Worm (Caenorhabditis elegans): ENCODE data around the gene clec-49.
"Not testable (repeated sequence)": the region's sequence is repeated elsewhere in the genome, so short reads cannot be mapped to it uniquely, and the experiment has no call there.

clec-49 gene

ce11 chrV:19722881-19723280 lies 28.1 kb downstream of the clec-49 start (continued):
- TF ChIP-seq elt-4 (tag; optimal IDR thresholded peaks at IDR 0.05) (no peak), madf-2 (tag; optimal IDR thresholded peaks at IDR 0.05) (peak; percentile 18), sox-2 (GFP tag; IDR thresholded peaks at IDR 0.05) (peak; percentile 51), zip-5 (tag; optimal IDR thresholded peaks at IDR 0.05) (peak; percentile 5), C08G9.2 (tag; optimal IDR thresholded peaks at IDR 0.05) (peak; percentile 24), dmd-4 (tag; optimal IDR thresholded peaks at IDR 0.05; ENCODE audit: borderline replicate concordance) (peak; percentile 5), unc-55 (GFP tag; optimal IDR thresholded peaks at IDR 0.05) (no peak), unc-86 (tag; optimal IDR thresholded peaks at IDR 0.05) (peak; percentile 21), pag-3 (tag; optimal IDR thresholded peaks at IDR 0.05; ENCODE audit: borderline replicate concordance) (peak; percentile 23), tbx-7 (tag; optimal IDR thresholded peaks at IDR 0.05) (no peak), ceh-9 (tag; optimal IDR thresholded peaks at IDR 0.05) (no peak)

ce11 chrV:19719253-19719652 lies 31.8 kb downstream of the clec-49 start, which contains the start of gene Y116F11A.6:
TSS of gene Y116F11A.6 (plus strand) at chrV:19719553.
- TF ChIP-seq tbx-2 (tag; optimal IDR thresholded peaks at IDR 0.05) (no peak), ama-1 (optimal IDR thresholded peaks at IDR 0.05) (no peak)

ce11 chrV:19718660-19719059 lies 32.4 kb downstream of the clec-49 start:
- no peak for TF ChIP-seq T23F11.4 (GFP tag; optimal IDR thresholded peaks at IDR 0.05)
- TF ChIP-seq npax-4 (tag; optimal IDR thresholded peaks at IDR 0.05), result no peak
- no peak for TF ChIP-seq odd-2 (tag; optimal IDR thresholded peaks at IDR 0.05)
- no peak for TF ChIP-seq ceh-48 (tag; optimal IDR thresholded peaks at IDR 0.05)
- TF ChIP-seq ttx-3 (tag; optimal IDR thresholded peaks at IDR 0.05), result no peak
- no peak for TF ChIP-seq hlh-6 (tag; optimal IDR thresholded peaks at IDR 0.05)
- TF ChIP-seq unc-86 (tag; optimal IDR thresholded peaks at IDR 0.05), result no peak
- TF ChIP-seq elt-4 (tag; optimal IDR thresholded peaks at IDR 0.05), result no peak
- TF ChIP-seq nhr-11 (tag; optimal IDR thresholded peaks at IDR 0.05), result no peak
- no peak for TF ChIP-seq hlh-8 (tag; optimal IDR thresholded peaks at IDR 0.05)
- TF ChIP-seq fkh-10 (GFP tag; optimal IDR thresholded peaks at IDR 0.05), result no peak
- TF ChIP-seq sox-4 (tag; optimal IDR thresholded peaks at IDR 0.05), result no peak
- TF ChIP-seq ceh-6 (GFP tag; optimal IDR thresholded peaks at IDR 0.05), result no peak

ce11 chrV:19717933-19718332 lies 33.1 kb downstream of the clec-49 start:
- TF ChIP-seq unc-55 (GFP tag; optimal IDR thresholded peaks at IDR 0.05) (peak; percentile 91), hlh-8 (tag; optimal IDR thresholded peaks at IDR 0.05) (no peak)

ce11 chrV:19715847-19716246 lies 35.2 kb downstream of the clec-49 start, which contains the start of gene Y43F8C.17:
TSS of gene Y43F8C.17 (plus strand) at chrV:19716147.
- TF ChIP-seq Y22D7AL.16 (tag; optimal IDR thresholded peaks at IDR 0.05) (no peak), che-1 (tag; optimal IDR thresholded peaks at IDR 0.05) (no peak), C38D4.7 (GFP tag; optimal IDR thresholded peaks at IDR 0.05) (no peak), pha-2 (tag; optimal IDR thresholded peaks at IDR 0.05) (no peak)

- TF ChIP-seq hlh-15 (tag; optimal IDR thresholded peaks at IDR 0.05), result no peak
- no peak for TF ChIP-seq ceh-31 (tag; optimal IDR thresholded peaks at IDR 0.05)
- TF ChIP-seq nhr-11 (tag; optimal IDR thresholded peaks at IDR 0.05), result no peak
- TF ChIP-seq tbx-2 (tag; optimal IDR thresholded peaks at IDR 0.05), result no peak
- no peak for TF ChIP-seq rnt-1 (tag; optimal IDR thresholded peaks at IDR 0.05)
- no peak for TF ChIP-seq pax-1 (tag; optimal IDR thresholded peaks at IDR 0.05)
Measured at ce11 chrV:19715419-19715818, 35.6 kb downstream of the clec-49 start, which contains the start of gene Y43F8C.16. TSS of gene Y43F8C.16 (minus strand) at chrV:19715519.

ce11 chrV:19711646-19712045 lies 39.4 kb downstream of the clec-49 start, which contains the start of gene Y43F8C.23:
TSS of gene Y43F8C.23 (minus strand) at chrV:19711746.
- TF ChIP-seq nhr-232, fkh-6, ztf-16 (tag; optimal IDR thresholded peaks at IDR 0.05): not testable (repeated sequence)

Measured in whole organism, late embryonic.